Fruit fly (Drosophila melanogaster) whole organism, embryonic: Measurements from ENCODE around the gene CG32712.
A peak's percentile ranks its signal among the peaks of the same experiment; 100 is the strongest.

Experiments
- Blimp-1 ChIP-seq: fragments of 200-800 bp; sonication (Bioruptor generic); optimal IDR thresholded peaks from 3 replicates; lab custom pipeline; 2018; ENCODE audit warnings: missing biosample characterization, missing genetic modification characterization, mild to moderate bottlenecking, moderate library complexity, missing genetic modification reagents
- C15 ChIP-seq: fragments of 200-800 bp; sonication (Bioruptor generic); IDR thresholded peaks from 3 replicates; pipeline ENCODE4 v1.3.6; 2022; ENCODE audit warnings: missing biosample characterization, missing genetic modification characterization
- CG10431 ChIP-seq: fragments of 200-800 bp; sonication (Bioruptor generic); optimal IDR thresholded peaks from 3 replicates; lab custom pipeline; 2018; ENCODE audit warnings: missing biosample characterization, mild to moderate bottlenecking, missing genetic modification characterization
- CG11560 ChIP-seq: fragments of 200-800 bp; sonication (Bioruptor generic); IDR thresholded peaks from 3 replicates; pipeline ENCODE4 v1.3.6; 2022; ENCODE audit warnings: missing biosample characterization, missing genetic modification characterization
- CG12155 ChIP-seq: fragments of 200-800 bp; sonication (Bioruptor generic); optimal IDR thresholded peaks from 3 replicates; lab custom pipeline; 2016; ENCODE audit warnings: missing biosample characterization, missing genetic modification characterization
- CG12744 ChIP-seq: fragments of 200-800 bp; sonication (Bioruptor generic); optimal IDR thresholded peaks from 2 replicates; lab custom pipeline; 2016; ENCODE audit warnings: missing biosample characterization, missing genetic modification characterization
- CG12942 ChIP-seq: fragments of 200-800 bp; sonication (Bioruptor generic); optimal IDR thresholded peaks from 3 replicates; lab custom pipeline; 2016; ENCODE audit warnings: missing biosample characterization, missing genetic modification characterization
- CG13424 ChIP-seq: fragments of 200-800 bp; sonication (Bioruptor generic); optimal IDR thresholded peaks from 2 replicates; lab custom pipeline; 2019; ENCODE audit warnings: missing biosample characterization, mild to moderate bottlenecking, missing genetic modification characterization, moderate library complexity
- CG1832 ChIP-seq: fragments of 200-800 bp; sonication (Bioruptor generic); optimal IDR thresholded peaks from 2 replicates; lab custom pipeline; 2017; ENCODE audit warnings: missing biosample characterization, mild to moderate bottlenecking, missing genetic modification characterization, inconsistent platforms
- CG2120 ChIP-seq: fragments of 200-800 bp; sonication (Bioruptor generic); optimal IDR thresholded peaks from 3 replicates; lab custom pipeline; 2016; ENCODE audit warnings: missing biosample characterization, missing genetic modification characterization
- CG7271 ChIP-seq: fragments of 200-800 bp; sonication (Bioruptor generic); optimal IDR thresholded peaks from 2 replicates; lab custom pipeline; 2018; ENCODE audit warnings: missing biosample characterization, mild to moderate bottlenecking, missing genetic modification characterization, moderate library complexity
- CG7372 ChIP-seq: fragments of 200-800 bp; sonication (Bioruptor generic); IDR thresholded peaks from 2 replicates; pipeline ENCODE4 v1.3.6; 2022; ENCODE audit warnings: missing biosample characterization, missing genetic modification characterization
- D ChIP-seq, 2 experiments: fragments of 200-800 bp in 1 of 2; fragments of >200 bp in 1 of 2; sonication (Bioruptor generic) in 1 of 2; optimal IDR thresholded peaks; 2 replicates in 1 of 2; 3 replicates in 1 of 2; lab custom pipeline; 2017; ENCODE audit warnings: mild to moderate bottlenecking in 1 of 2, missing biosample characterization in 1 of 2, missing genetic modification characterization in 1 of 2, missing genetic modification reagents in 1 of 2
- Dll ChIP-seq: fragments of 200-800 bp; sonication (Bioruptor generic); IDR thresholded peaks from 4 replicates; pipeline ENCODE4 v1.3.6; 2022; ENCODE audit warnings: missing biosample characterization, missing genetic modification characterization; ENCODE audit not compliant: partially characterized antibody
- Dp ChIP-seq: fragments of 200-800 bp; sonication (Bioruptor generic); optimal IDR thresholded peaks from 2 replicates; lab custom pipeline; 2018; ENCODE audit warnings: missing biosample characterization, mild to moderate bottlenecking, missing genetic modification characterization, moderate library complexity
- Eip74EF ChIP-seq, 2 experiments: fragments of 200-800 bp in 1 of 2; fragments of >200 bp in 1 of 2; sonication (Bioruptor generic) in 1 of 2; optimal IDR thresholded peaks; 2 replicates each; lab custom pipeline; 2017 to 2019; ENCODE audit warnings: missing biosample characterization in 2 of 2, missing genetic modification characterization in 2 of 2, mild to moderate bottlenecking in 1 of 2, moderate library complexity in 1 of 2
- H15 ChIP-seq: fragments of 200-800 bp; sonication (Bioruptor generic); IDR thresholded peaks from 3 replicates; pipeline ENCODE4 v1.3.6; 2022; ENCODE audit warnings: missing biosample characterization, missing genetic modification characterization
- HLH3B ChIP-seq: fragments of 200-800 bp; sonication (Bioruptor generic); IDR thresholded peaks from 2 replicates; pipeline ENCODE4 v1.3.6; 2022; ENCODE audit warnings: missing biosample characterization, missing genetic modification characterization
- HLHmδ ChIP-seq: fragments of 200-800 bp; sonication (Bioruptor generic); optimal IDR thresholded peaks from 2 replicates; lab custom pipeline; 2018; ENCODE audit warnings: missing biosample characterization, mild to moderate bottlenecking, missing genetic modification characterization, moderate library complexity
- Lpt ChIP-seq: fragments of >200 bp; optimal IDR thresholded peaks from 2 replicates; lab custom pipeline; 2018; ENCODE audit warnings: missing biosample characterization, missing genetic modification characterization
- Mrtf ChIP-seq: fragments of 200-800 bp; sonication (Bioruptor generic); IDR thresholded peaks from 3 replicates; pipeline ENCODE4 v1.3.6; 2022; ENCODE audit warnings: missing biosample characterization, missing genetic modification characterization
- Myb ChIP-seq: fragments of 200-800 bp; sonication (Bioruptor generic); optimal IDR thresholded peaks from 2 replicates; lab custom pipeline; 2016; ENCODE audit warnings: missing biosample characterization, missing genetic modification characterization
- NfI ChIP-seq: fragments of 200-800 bp; sonication (Bioruptor generic); optimal IDR thresholded peaks from 3 replicates; lab custom pipeline; 2018; ENCODE audit warnings: missing biosample characterization, mild to moderate bottlenecking, missing genetic modification characterization, moderate library complexity
- Sox100B ChIP-seq: fragments of 200-800 bp; sonication (Bioruptor generic); optimal IDR thresholded peaks from 3 replicates; lab custom pipeline; 2018; ENCODE audit warnings: missing biosample characterization, mild to moderate bottlenecking, missing genetic modification characterization
- Spps ChIP-seq: fragments of 200-800 bp; sonication (Bioruptor generic); optimal IDR thresholded peaks from 2 replicates; lab custom pipeline; 2018; ENCODE audit warnings: missing biosample characterization, mild to moderate bottlenecking, missing genetic modification characterization
- Stat92E ChIP-seq, 3 experiments: fragments of >200 bp in 2 of 3; fragments of 200-800 bp in 1 of 3; sonication (Bioruptor generic) in 1 of 3; optimal IDR thresholded peaks; 2 replicates each; lab custom pipeline; 2017 to 2019; ENCODE audit warnings: missing biosample characterization in 3 of 3, missing genetic modification characterization in 3 of 3, mild to moderate bottlenecking in 1 of 3, moderate library complexity in 1 of 3
- Trl ChIP-seq, 3 experiments: fragments of >200 bp in 2 of 3; fragments of 200-800 bp in 1 of 3; sonication (Bioruptor generic) in 1 of 3; optimal IDR thresholded peaks; 2 replicates in 1 of 3; 3 replicates in 2 of 3; lab custom pipeline; 2016 to 2017; ENCODE audit warnings: missing biosample characterization in 1 of 3, missing genetic modification characterization in 1 of 3
- Vsx1 ChIP-seq: fragments of 200-800 bp; sonication (Bioruptor generic); optimal IDR thresholded peaks from 2 replicates; lab custom pipeline; 2017; ENCODE audit warnings: missing biosample characterization, mild to moderate bottlenecking, missing genetic modification characterization, missing genetic modification reagents
- bsh ChIP-seq, 2 experiments: fragments of 200-800 bp; sonication (Bioruptor generic); optimal IDR thresholded peaks; 2 replicates each; lab custom pipeline; 2017 to 2018; ENCODE audit warnings: mild to moderate bottlenecking in 2 of 2, missing biosample characterization in 2 of 2, missing genetic modification characterization in 2 of 2, moderate library complexity in 1 of 2
- cg ChIP-seq: fragments of 200-800 bp; sonication (Bioruptor generic); optimal IDR thresholded peaks from 3 replicates; lab custom pipeline; 2019; ENCODE audit warnings: missing biosample characterization, mild to moderate bottlenecking, missing genetic modification characterization, moderate library complexity
- chinmo ChIP-seq: fragments of 200-800 bp; sonication (Bioruptor generic); IDR thresholded peaks from 4 replicates; pipeline ENCODE4 v1.3.6; 2022; ENCODE audit warnings: missing biosample characterization, missing genetic modification characterization; ENCODE audit not compliant: partially characterized antibody
- cwo ChIP-seq: fragments of 200-800 bp; sonication (Bioruptor generic); optimal IDR thresholded peaks from 3 replicates; lab custom pipeline; 2017; ENCODE audit warnings: missing biosample characterization, missing genetic modification characterization, mild to moderate bottlenecking, moderate library complexity, missing genetic modification reagents
- esg ChIP-seq: fragments of 200-800 bp; sonication (Bioruptor generic); conservative IDR thresholded peaks from 2 replicates; pipeline ENCODE4 v1.3.6; 2022; ENCODE audit warnings: missing biosample characterization, missing genetic modification characterization
- gsb-n ChIP-seq: fragments of 200-800 bp; sonication (Bioruptor generic); optimal IDR thresholded peaks from 3 replicates; lab custom pipeline; 2018; ENCODE audit warnings: missing biosample characterization, mild to moderate bottlenecking, missing genetic modification characterization
- lbe ChIP-seq: fragments of 200-800 bp; sonication (Bioruptor generic); optimal IDR thresholded peaks from 2 replicates; lab custom pipeline; 2016; ENCODE audit warnings: missing biosample characterization, mild to moderate bottlenecking, missing genetic modification characterization
- nom ChIP-seq: fragments of 200-800 bp; sonication (Bioruptor generic); optimal IDR thresholded peaks from 2 replicates; lab custom pipeline; 2017; ENCODE audit warnings: missing biosample characterization, missing genetic modification characterization, mild to moderate bottlenecking, moderate library complexity, missing genetic modification reagents
- oc ChIP-seq: fragments of 200-800 bp; sonication (Bioruptor generic); optimal IDR thresholded peaks from 2 replicates; lab custom pipeline; 2018; ENCODE audit warnings: missing biosample characterization, mild to moderate bottlenecking, missing genetic modification characterization, moderate library complexity
- psq ChIP-seq: fragments of 200-800 bp; sonication (Bioruptor generic); optimal IDR thresholded peaks from 2 replicates; lab custom pipeline; 2017; ENCODE audit warnings: missing biosample characterization, missing genetic modification characterization
- sqz ChIP-seq: fragments of 200-800 bp; sonication (Bioruptor generic); optimal IDR thresholded peaks from 3 replicates; lab custom pipeline; 2018; ENCODE audit warnings: missing biosample characterization, mild to moderate bottlenecking, missing genetic modification characterization
- tll ChIP-seq, 2 experiments: fragments of 200-800 bp in 1 of 2; fragments of >200 bp in 1 of 2; sonication (Bioruptor generic) in 1 of 2; optimal IDR thresholded peaks; 2 replicates each; lab custom pipeline; 2017 to 2019; ENCODE audit warnings: missing biosample characterization in 2 of 2, missing genetic modification characterization in 2 of 2, mild to moderate bottlenecking in 1 of 2, moderate library complexity in 1 of 2
- unc-4 ChIP-seq: fragments of 200-800 bp; sonication (Bioruptor generic); IDR thresholded peaks from 2 replicates; pipeline ENCODE4 v1.3.6; 2022; ENCODE audit warnings: missing biosample characterization, missing genetic modification characterization; ENCODE audit not compliant: partially characterized antibody
- yki ChIP-seq: fragments of >200 bp; optimal IDR thresholded peaks from 3 replicates; lab custom pipeline; 2018
- zfh1 ChIP-seq: fragments of 200-800 bp; sonication (Bioruptor generic); IDR thresholded peaks from 3 replicates; pipeline ENCODE4 v1.3.6; 2022; ENCODE audit warnings: missing biosample characterization, missing genetic modification characterization
- zfh2 ChIP-seq: fragments of 200-800 bp; sonication (Bioruptor generic); optimal IDR thresholded peaks from 2 replicates; lab custom pipeline; 2016; ENCODE audit warnings: missing biosample characterization, missing genetic modification characterization

Gene CG32712

DNA sequence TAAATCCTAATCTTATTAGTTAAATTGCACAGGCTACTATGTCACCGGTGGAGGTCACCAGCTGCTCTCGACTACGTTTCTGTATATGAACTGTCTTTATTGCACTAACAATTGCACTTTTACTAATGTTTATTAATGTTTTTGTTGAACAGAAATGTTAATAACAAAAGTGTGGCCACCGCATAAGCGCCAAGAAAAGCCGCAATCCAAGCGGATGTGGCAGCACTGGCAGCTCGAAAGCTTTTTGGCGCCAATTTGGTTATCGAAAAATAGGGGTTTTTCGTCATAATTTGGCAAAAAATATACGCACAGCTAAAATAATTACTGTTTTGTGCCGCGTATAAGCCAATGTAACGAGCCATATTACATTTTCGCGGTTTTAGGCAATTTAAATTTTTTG is 8.6 kb upstream of the CG32712 start, which contains the start of gene CG12123 (continued):
- TF ChIP-seq zfh2 (GFP tag; lab: Kevin White, UChicago) (no peak), yki (no peak), Trl (optimal IDR thresholded peaks at IDR 0.05; lab: Kevin White, UChicago) (no peak), Trl (GFP tag; optimal IDR thresholded peaks at IDR 0.05; lab: Kevin White, UChicago) (no peak), CG7372 (GFP tag; lab: Robert Waterston, UW) (no peak), Lpt (GFP tag; lab: Kevin White, UChicago) (no peak), CG13424 (tag; lab: Kevin White, UChicago) (no peak), lbe (GFP tag; lab: Kevin White, UChicago) (peak; percentile 27), Vsx1 (no peak)

DNA sequence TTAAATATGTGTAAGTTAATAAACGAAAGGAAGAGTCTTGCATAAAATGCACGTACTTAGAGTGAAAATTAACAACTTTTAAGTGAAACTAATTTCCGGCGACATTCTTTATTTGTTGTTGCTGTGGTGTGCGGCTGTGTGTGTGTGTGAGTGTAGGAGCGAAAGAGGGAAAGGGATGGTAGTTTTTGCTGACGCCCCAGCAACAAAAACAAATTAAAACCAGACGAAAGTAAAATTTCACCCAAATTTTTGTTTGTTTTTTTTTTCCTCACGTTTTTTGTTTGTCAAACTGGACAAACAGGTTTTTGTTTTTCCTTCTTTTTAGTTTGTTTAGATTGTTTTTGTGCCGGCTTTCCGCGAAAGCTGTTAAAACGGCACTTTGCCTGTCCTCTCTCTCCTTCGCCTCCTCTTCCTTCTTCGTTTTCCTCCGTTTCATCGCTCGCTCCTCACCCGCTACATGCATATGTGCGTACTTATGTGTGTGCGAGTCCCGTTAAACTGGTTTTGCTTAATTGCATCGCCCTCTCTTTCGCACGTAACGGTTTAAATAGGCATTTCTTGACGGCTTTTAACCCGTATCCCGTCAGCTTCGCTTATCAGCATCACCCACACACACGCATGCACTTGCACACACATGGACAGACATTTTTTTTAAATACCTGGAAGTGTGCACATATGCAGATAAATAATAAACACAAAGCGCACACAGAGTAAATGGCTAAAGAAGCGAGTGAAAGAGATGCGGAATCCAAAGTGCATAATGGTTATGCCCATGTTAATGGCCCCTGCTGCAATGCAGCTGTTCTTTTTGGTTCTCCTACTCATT is 3.9 kb upstream of the CG32712 start, which contains the start of gene Miga:
Gene Miga, minus strand, starts transcription at position 536 of the 826 bp plus-strand sequence.
- TF ChIP-seq Myb (GFP tag; lab: Kevin White, UChicago) (peak; percentile 2), C15 (GFP tag; lab: Robert Waterston, UW) (no peak), zfh1 (GFP tag; lab: Robert Waterston, UW) (no peak), Stat92E (GFP tag; optimal IDR thresholded peaks at IDR 0.05; lab: Kevin White, UChicago) (peak in 1 of 3 experiments; percentile 53), Eip74EF (GFP tag; optimal IDR thresholded peaks at IDR 0.05; lab: Kevin White, UChicago) (peak in 1 of 2 experiments; percentile 12), CG12942 (GFP tag; lab: Kevin White, UChicago) (no peak), gsb-n (tag; lab: Kevin White, UChicago) (peak; percentile 33), bsh (GFP tag; optimal IDR thresholded peaks at IDR 0.05; lab: Kevin White, UChicago) (no peak), Sox100B (GFP tag; lab: Kevin White, UChicago) (no peak), H15 (GFP tag; lab: Robert Waterston, UW) (no peak), CG1832 (GFP tag; lab: Kevin White, UChicago) (peak; percentile 30), Dp (GFP tag; lab: Kevin White, UChicago) (no peak), unc-4 (GFP tag; lab: Robert Waterston, UW) (no peak), CG11560 (no peak), Mrtf (GFP tag; lab: Robert Waterston, UW) (no peak), nom (peak; percentile 62), CG12155 (GFP tag; lab: Kevin White, UChicago) (no peak), Blimp-1 (peak; percentile 91), cwo (GFP tag; lab: Kevin White, UChicago) (no peak), CG13424 (tag; lab: Kevin White, UChicago) (no peak), tll (GFP tag; optimal IDR thresholded peaks at IDR 0.05; lab: Kevin White, UChicago) (peak in 1 of 2 experiments; percentile 55), sqz (GFP tag; lab: Kevin White, UChicago) (peak; percentile 19), HLHmδ (GFP tag; lab: Kevin White, UChicago) (no peak), oc (tag; lab: Kevin White, UChicago) (peak; percentile 46), psq (GFP tag; lab: Kevin White, UChicago) (peak; percentile 80), HLH3B (no peak), chinmo (peak; percentile 85; the same call in 1 of the 4 replicates), CG2120 (GFP tag; lab: Kevin White, UChicago) (no peak), esg (GFP tag; lab: Robert Waterston, UW) (no peak), D (optimal IDR thresholded peaks at IDR 0.05; lab: Kevin White, UChicago) (peak; percentile 21), D (GFP tag; optimal IDR thresholded peaks at IDR 0.05; lab: Kevin White, UChicago) (no peak), NfI (GFP tag; lab: Kevin White, UChicago) (no peak), CG10431 (GFP tag; lab: Kevin White, UChicago) (no peak), cg (GFP tag; lab: Kevin White, UChicago) (peak; percentile 75), Spps (tag; lab: Kevin White, UChicago) (no peak), Dll (GFP tag; lab: Robert Waterston, UW) (no peak), CG12744 (no peak), CG7271 (no peak), Vsx1 (no peak)
